Fruit fly (Drosophila melanogaster) whole organism, embryonic: ENCODE data around the gene Tep4.

Experiments
- Bdp1 ChIP-seq: fragments of 200-800 bp; sonication (Bioruptor generic); optimal IDR thresholded peaks from 3 replicates; lab custom pipeline; 2016; ENCODE audit warnings: missing biosample characterization, missing genetic modification characterization
- CG10431 ChIP-seq: fragments of 200-800 bp; sonication (Bioruptor generic); optimal IDR thresholded peaks from 3 replicates; lab custom pipeline; 2018; ENCODE audit warnings: missing biosample characterization, mild to moderate bottlenecking, missing genetic modification characterization
- CG10462 ChIP-seq: fragments of 200-800 bp; sonication (Bioruptor generic); optimal IDR thresholded peaks from 2 replicates; lab custom pipeline; 2016; ENCODE audit warnings: missing biosample characterization, missing genetic modification characterization
- CG11247 ChIP-seq: fragments of 200-800 bp; sonication (Bioruptor generic); IDR thresholded peaks from 2 replicates; pipeline ENCODE4 v1.3.6; 2022; ENCODE audit warnings: missing biosample characterization, missing genetic modification characterization
- CG12391 ChIP-seq: fragments of 200-800 bp; sonication (Bioruptor generic); optimal IDR thresholded peaks from 3 replicates; lab custom pipeline; 2018; ENCODE audit warnings: missing biosample characterization, mild to moderate bottlenecking, missing genetic modification characterization, moderate library complexity
- CG15514 ChIP-seq: fragments of 200-800 bp; sonication (Bioruptor generic); optimal IDR thresholded peaks from 3 replicates; lab custom pipeline; 2017; ENCODE audit warnings: missing biosample characterization, missing genetic modification characterization, mild to moderate bottlenecking, moderate library complexity, missing genetic modification reagents
- CG15601 ChIP-seq: fragments of 200-800 bp; sonication (Bioruptor generic); optimal IDR thresholded peaks from 3 replicates; lab custom pipeline; 2019; ENCODE audit warnings: missing biosample characterization, mild to moderate bottlenecking, missing genetic modification characterization, moderate library complexity
- CG15696 ChIP-seq: fragments of 200-800 bp; sonication (Bioruptor generic); optimal IDR thresholded peaks from 2 replicates; lab custom pipeline; 2019; ENCODE audit warnings: missing biosample characterization, mild to moderate bottlenecking, missing genetic modification characterization, moderate library complexity
- CG16813 ChIP-seq: fragments of 200-800 bp; sonication (Bioruptor generic); IDR thresholded peaks from 3 replicates; pipeline ENCODE4 v1.3.6; 2022; ENCODE audit warnings: missing biosample characterization, missing genetic modification characterization; ENCODE audit not compliant: partially characterized antibody
- CG17802 ChIP-seq: fragments of 200-800 bp; sonication (Bioruptor generic); optimal IDR thresholded peaks from 2 replicates; lab custom pipeline; 2018; ENCODE audit warnings: missing biosample characterization, mild to moderate bottlenecking, missing genetic modification characterization, moderate library complexity
- CG17829 ChIP-seq: fragments of 200-800 bp; optimal IDR thresholded peaks from 2 replicates; lab custom pipeline; 2019; ENCODE audit warnings: missing biosample characterization, mild to moderate bottlenecking, missing genetic modification characterization, moderate library complexity
- CG2129 ChIP-seq: fragments of 200-800 bp; sonication (Bioruptor generic); IDR thresholded peaks from 2 replicates; pipeline ENCODE4 v1.3.6; 2022; ENCODE audit warnings: missing biosample characterization, missing genetic modification characterization; ENCODE audit not compliant: partially characterized antibody
- CG2712 ChIP-seq: fragments of 200-800 bp; optimal IDR thresholded peaks from 3 replicates; lab custom pipeline; 2019; ENCODE audit warnings: missing biosample characterization, mild to moderate bottlenecking, missing genetic modification characterization, moderate library complexity
- CG4328 ChIP-seq: fragments of 200-800 bp; sonication (Bioruptor generic); optimal IDR thresholded peaks from 3 replicates; lab custom pipeline; 2017; ENCODE audit warnings: missing biosample characterization, missing genetic modification reagents, missing genetic modification characterization
- CG7357 ChIP-seq: fragments of 200-800 bp; sonication (Bioruptor generic); IDR thresholded peaks from 3 replicates; pipeline ENCODE4 v1.3.6; 2022; ENCODE audit warnings: missing biosample characterization, missing genetic modification characterization
- CG7556 ChIP-seq: fragments of 200-800 bp; sonication (Bioruptor generic); optimal IDR thresholded peaks from 2 replicates; lab custom pipeline; 2017; ENCODE audit warnings: missing biosample characterization, mild to moderate bottlenecking, missing genetic modification characterization
- CG7928 ChIP-seq: fragments of 200-800 bp; sonication (Bioruptor generic); optimal IDR thresholded peaks from 2 replicates; lab custom pipeline; 2017; ENCODE audit warnings: missing biosample characterization, mild to moderate bottlenecking, missing genetic modification characterization
- CG9727 ChIP-seq: fragments of 200-800 bp; sonication (Bioruptor generic); optimal IDR thresholded peaks from 3 replicates; lab custom pipeline; 2017; ENCODE audit warnings: missing biosample characterization, mild to moderate bottlenecking, missing genetic modification characterization
- CoRest ChIP-seq: fragments of 200-800 bp; sonication (Bioruptor generic); optimal IDR thresholded peaks from 3 replicates; lab custom pipeline; 2018; ENCODE audit warnings: missing biosample characterization, mild to moderate bottlenecking, missing genetic modification characterization, moderate library complexity
- Deaf1 ChIP-seq: fragments of 200-800 bp; optimal IDR thresholded peaks from 3 replicates; lab custom pipeline; 2019; ENCODE audit warnings: missing biosample characterization, mild to moderate bottlenecking, missing genetic modification characterization, moderate library complexity
- Ets65A ChIP-seq: fragments of 200-800 bp; sonication (Bioruptor generic); peaks from one replicate; lab custom pipeline; 2016; ENCODE audit warnings: missing biosample characterization, missing genetic modification characterization
- Fer1 ChIP-seq: fragments of 200-800 bp; sonication (Bioruptor generic); optimal IDR thresholded peaks from 2 replicates; lab custom pipeline; 2017; ENCODE audit warnings: missing biosample characterization, mild to moderate bottlenecking, missing genetic modification characterization
- HLH4C ChIP-seq: fragments of 200-800 bp; sonication (Bioruptor generic); IDR thresholded peaks from 3 replicates; pipeline ENCODE4 v1.3.6; 2022; ENCODE audit warnings: missing biosample characterization, missing genetic modification characterization; ENCODE audit not compliant: partially characterized antibody
- HmgD ChIP-seq: fragments of 200-800 bp; sonication (Bioruptor generic); optimal IDR thresholded peaks from 3 replicates; lab custom pipeline; 2016; ENCODE audit warnings: missing biosample characterization, missing genetic modification characterization
- HmgZ ChIP-seq: fragments of 200-800 bp; sonication (Bioruptor generic); optimal IDR thresholded peaks from 2 replicates; lab custom pipeline; 2018; ENCODE audit warnings: missing biosample characterization, mild to moderate bottlenecking, missing genetic modification characterization
- Hr3 ChIP-seq: fragments of 200-800 bp; sonication (Bioruptor generic); optimal IDR thresholded peaks from 3 replicates; lab custom pipeline; 2016; ENCODE audit warnings: missing biosample characterization, missing genetic modification characterization
- Lhr ChIP-seq: fragments of 200-800 bp; sonication (Bioruptor generic); optimal IDR thresholded peaks from 3 replicates; lab custom pipeline; 2017; ENCODE audit warnings: mild to moderate bottlenecking, missing biosample characterization, missing genetic modification reagents, missing genetic modification characterization
- MTF-1 ChIP-seq: fragments of 200-800 bp; sonication (Bioruptor generic); optimal IDR thresholded peaks from 2 replicates; lab custom pipeline; 2018; ENCODE audit warnings: missing biosample characterization, mild to moderate bottlenecking, missing genetic modification characterization, borderline replicate concordance
- NFAT ChIP-seq: fragments of 200-800 bp; sonication (Bioruptor generic); IDR thresholded peaks from 2 replicates; pipeline ENCODE4 v1.3.6; 2022; ENCODE audit warnings: missing biosample characterization, missing genetic modification characterization
- Oli ChIP-seq: fragments of 200-800 bp; sonication (Bioruptor generic); optimal IDR thresholded peaks from 2 replicates; lab custom pipeline; 2018; ENCODE audit warnings: missing biosample characterization, mild to moderate bottlenecking, missing genetic modification characterization, moderate library complexity
- Rfx ChIP-seq: fragments of 200-800 bp; sonication (Bioruptor generic); IDR thresholded peaks from 2 replicates; pipeline ENCODE4 v1.3.6; 2022; ENCODE audit warnings: missing biosample characterization, missing genetic modification characterization
- Spps ChIP-seq: fragments of 200-800 bp; sonication (Bioruptor generic); optimal IDR thresholded peaks from 2 replicates; lab custom pipeline; 2018; ENCODE audit warnings: missing biosample characterization, mild to moderate bottlenecking, missing genetic modification characterization
- Ssrp ChIP-seq: fragments of 200-800 bp; sonication (Bioruptor generic); optimal IDR thresholded peaks from 2 replicates; lab custom pipeline; 2018; ENCODE audit warnings: missing biosample characterization, mild to moderate bottlenecking, missing genetic modification characterization, moderate library complexity
- ac ChIP-seq: fragments of 200-800 bp; sonication (Bioruptor generic); optimal IDR thresholded peaks from 3 replicates; lab custom pipeline; 2017; ENCODE audit warnings: missing biosample characterization, mild to moderate bottlenecking, missing genetic modification characterization
- amos ChIP-seq: fragments of 200-800 bp; sonication (Bioruptor generic); IDR thresholded peaks from 2 replicates; pipeline ENCODE4 v1.3.6; 2022; ENCODE audit warnings: missing biosample characterization, missing genetic modification characterization; ENCODE audit not compliant: partially characterized antibody
- ara ChIP-seq: fragments of 200-800 bp; sonication (Bioruptor generic); IDR thresholded peaks from 2 replicates; pipeline ENCODE4 v1.3.6; 2022; ENCODE audit warnings: missing biosample characterization, missing genetic modification characterization
- br ChIP-seq: fragments of >200 bp; optimal IDR thresholded peaks from 2 replicates; lab custom pipeline; 2017
- danr ChIP-seq: fragments of 200-800 bp; sonication (Bioruptor generic); IDR thresholded peaks from 2 replicates; pipeline ENCODE4 v1.3.6; 2022; ENCODE audit warnings: missing biosample characterization, missing genetic modification characterization
- dati ChIP-seq: fragments of 200-800 bp; sonication (Bioruptor generic); IDR thresholded peaks from 2 replicates; pipeline ENCODE4 v1.3.6; 2022; ENCODE audit warnings: missing biosample characterization, missing genetic modification characterization
- dm ChIP-seq: fragments of 200-800 bp; sonication (Bioruptor generic); optimal IDR thresholded peaks from 3 replicates; lab custom pipeline; 2016; ENCODE audit warnings: missing biosample characterization, missing genetic modification characterization
- dmrt99B ChIP-seq: fragments of 200-800 bp; sonication (Bioruptor generic); optimal IDR thresholded peaks from 2 replicates; lab custom pipeline; 2018; ENCODE audit warnings: missing biosample characterization, mild to moderate bottlenecking, missing genetic modification characterization, moderate library complexity
- jigr1 ChIP-seq: fragments of 200-800 bp; sonication (Bioruptor generic); IDR thresholded peaks from 3 replicates; pipeline ENCODE4 v1.3.6; 2022; ENCODE audit warnings: missing biosample characterization, missing genetic modification characterization
- jing ChIP-seq: fragments of 200-800 bp; sonication (Bioruptor generic); optimal IDR thresholded peaks from 2 replicates; lab custom pipeline; 2018; ENCODE audit warnings: missing biosample characterization, mild to moderate bottlenecking, missing genetic modification characterization
- lmd ChIP-seq: fragments of 200-800 bp; sonication (Bioruptor generic); IDR thresholded peaks from 2 replicates; pipeline ENCODE4 v1.3.6; 2022; ENCODE audit warnings: missing biosample characterization, missing genetic modification characterization
- mirr ChIP-seq: fragments of 200-800 bp; sonication (Bioruptor generic); optimal IDR thresholded peaks from 3 replicates; lab custom pipeline; 2018; ENCODE audit warnings: missing biosample characterization, mild to moderate bottlenecking, missing genetic modification characterization
- nerfin-2 ChIP-seq: fragments of 200-800 bp; sonication (Bioruptor generic); IDR thresholded peaks from 2 replicates; pipeline ENCODE4 v1.3.6; 2022; ENCODE audit warnings: missing biosample characterization, missing genetic modification characterization; ENCODE audit not compliant: partially characterized antibody
- pnt ChIP-seq: fragments of 200-800 bp; sonication (Bioruptor generic); optimal IDR thresholded peaks from 3 replicates; lab custom pipeline; 2016; ENCODE audit warnings: missing biosample characterization, missing genetic modification characterization
- twi ChIP-seq: fragments of 200-800 bp; optimal IDR thresholded peaks from 2 replicates; lab custom pipeline; 2019; ENCODE audit warnings: missing biosample characterization, mild to moderate bottlenecking, missing genetic modification characterization, moderate library complexity

The Tep4 gene

dm6 chr2L:19586436-19587333 is 38.4 kb downstream of the Tep4 start, which contains the start of gene Lar (continued):
- TF ChIP-seq Ssrp (tag; lab: Kevin White, UChicago) (peak; percentile 28), CG17829 (tag; lab: Kevin White, UChicago) (peak; percentile 69), ac (no peak), CG2712 (tag; lab: Kevin White, UChicago) (peak; percentile 67), CG15601 (tag; lab: Kevin White, UChicago) (peak; percentile 42), CG7357 (GFP tag; lab: Robert Waterston, UW) (peak; percentile 48; the same call in 1 of the 3 replicates), ara (GFP tag; lab: Robert Waterston, UW) (peak; percentile 49), NFAT (peak; percentile 78), CG10431 (GFP tag; lab: Kevin White, UChicago) (peak; percentile 53), CG10462 (GFP tag; lab: Kevin White, UChicago) (no peak), jing (no peak), mirr (peak; percentile 37), dati (GFP tag; lab: Robert Waterston, UW) (no peak), amos (GFP tag; lab: Robert Waterston, UW) (peak; percentile 62; the same call in 1 of the 2 replicates), CG4328 (GFP tag; lab: Kevin White, UChicago) (peak; percentile 26), CG17802 (tag; lab: Kevin White, UChicago) (no peak), dm (GFP tag; lab: Kevin White, UChicago) (peak; percentile 42), CG12391 (tag; lab: Kevin White, UChicago) (peak; percentile 72), CoRest (tag; lab: Kevin White, UChicago) (peak; percentile 57), br (lab: Kevin White, UChicago) (no peak), Fer1 (GFP tag; lab: Kevin White, UChicago) (peak; percentile 57), Spps (tag; lab: Kevin White, UChicago) (peak; percentile 10), Bdp1 (GFP tag; lab: Kevin White, UChicago) (peak; percentile 42), Oli (tag; lab: Kevin White, UChicago) (peak; percentile 34), pnt (GFP tag; lab: Kevin White, UChicago) (peak; percentile 36), CG2129 (GFP tag; lab: Robert Waterston, UW) (no peak), jigr1 (GFP tag; lab: Robert Waterston, UW) (no peak; the same call in 2 of the 3 replicates), Hr3 (GFP tag; lab: Kevin White, UChicago) (peak; percentile 41), Lhr (peak; percentile 58), danr (GFP tag; lab: Robert Waterston, UW) (no peak), HmgZ (peak; percentile 85), CG11247 (GFP tag; lab: Robert Waterston, UW) (peak; percentile 41; the same call in 1 of the 2 replicates), CG9727 (GFP tag; lab: Kevin White, UChicago) (peak; percentile 58), CG7928 (peak; percentile 99), CG15696 (peak; percentile 49), twi (tag; lab: Kevin White, UChicago) (no peak), MTF-1 (GFP tag; lab: Kevin White, UChicago) (no peak), Rfx (GFP tag; lab: Robert Waterston, UW) (peak; percentile 79), HmgD (peak; percentile 76), HLH4C (GFP tag; lab: Robert Waterston, UW) (no peak; the same call in 2 of the 3 replicates), lmd (GFP tag; lab: Robert Waterston, UW) (peak; percentile 50; the same call in 1 of the 2 replicates), CG16813 (GFP tag; lab: Robert Waterston, UW) (no peak), CG7556 (GFP tag; lab: Kevin White, UChicago) (peak; percentile 63), CG15514 (GFP tag; lab: Kevin White, UChicago) (peak; percentile 100), nerfin-2 (GFP tag; lab: Robert Waterston, UW) (no peak), Ets65A (GFP tag; lab: Kevin White, UChicago) (peak; percentile 88), Deaf1 (tag; lab: Kevin White, UChicago) (peak; percentile 45), dmrt99B (tag; lab: Kevin White, UChicago) (peak; percentile 45)
